Worm (Caenorhabditis elegans): Measurements from ENCODE around the gene pax-1.

pax-1 gene

DNA sequence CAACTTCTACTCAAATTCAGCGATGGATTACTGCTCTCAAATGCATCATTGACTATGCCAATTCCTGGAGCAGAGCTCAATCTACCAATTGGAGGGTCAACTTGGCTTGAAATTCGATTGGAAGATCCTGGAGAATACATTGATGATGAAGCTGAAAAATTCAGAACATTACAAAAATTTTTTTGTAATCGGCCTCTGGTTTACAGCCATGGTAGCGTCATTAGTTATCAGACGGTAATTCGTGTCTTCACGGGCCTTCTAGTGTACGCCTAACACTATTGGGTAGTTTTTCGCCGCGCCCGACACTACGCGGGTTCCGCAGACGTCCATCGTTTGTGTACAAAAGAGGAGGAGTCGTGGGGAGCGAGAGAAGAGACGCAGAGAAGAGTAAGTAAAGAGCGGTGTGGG is 4.0 kb downstream of the pax-1 start (continued):
- TF ChIP-seq ceh-79 (tag; optimal IDR thresholded peaks at IDR 0.05) (no peak), ztf-18 (tag; optimal IDR thresholded peaks at IDR 0.05) (peak; percentile 72), mel-28 (tag; optimal IDR thresholded peaks at IDR 0.05; ENCODE audit: borderline replicate concordance) (peak; percentile 74), hmg-1.2 (GFP tag; IDR thresholded peaks at IDR 0.05) (peak; percentile 99), fkh-3 (tag; optimal IDR thresholded peaks at IDR 0.05) (peak; percentile 54), snpc-4 (GFP tag; optimal IDR thresholded peaks at IDR 0.05) (peak; percentile 100), snpc-4 (tag; optimal IDR thresholded peaks at IDR 0.05) (peak; percentile 99 to 100 (median 100)), madf-3 (GFP tag; IDR thresholded peaks at IDR 0.05) (peak; percentile 74), lsy-27 (tag; optimal IDR thresholded peaks at IDR 0.05; ENCODE audit: borderline replicate concordance, insufficient read depth) (peak; percentile 31), pbrm-1 (GFP tag; IDR thresholded peaks at IDR 0.05) (peak; percentile 100), sptf-2 (GFP tag; optimal IDR thresholded peaks at IDR 0.05) (peak; percentile 17), Y79H2A.3 (GFP tag; conservative IDR thresholded peaks at IDR 0.05) (0 out of 2 replicates have a peak, but pooled peaks have one; percentile 65), lin-26 (GFP tag; IDR thresholded peaks at IDR 0.05) (peak; percentile 59; the same call in 1 of the 2 replicates), hmg-20 (GFP tag; IDR thresholded peaks at IDR 0.05) (peak; percentile 84), nhr-27 (tag; optimal IDR thresholded peaks at IDR 0.05) (peak; percentile 23), F22D6.2 (tag; optimal IDR thresholded peaks at IDR 0.05) (peak; percentile 41), ceh-100 (GFP tag; IDR thresholded peaks at IDR 0.05) (peak; percentile 92), nfyb-1 (GFP tag; IDR thresholded peaks at IDR 0.05) (peak; percentile 91), snpc-1.1 (tag; optimal IDR thresholded peaks at IDR 0.05; ENCODE audit: insufficient read depth) (peak; percentile 99), somi-1 (GFP tag; optimal IDR thresholded peaks at IDR 0.05) (peak; percentile 80), tlf-1 (GFP tag; optimal IDR thresholded peaks at IDR 0.05) (peak; percentile 69), cebp-2 (GFP tag; IDR thresholded peaks at IDR 0.05) (0 out of 2 replicates have a peak, but pooled peaks have one; percentile 9), ceh-40 (GFP tag; IDR thresholded peaks at IDR 0.05) (no peak), K12H6.12 (tag; optimal IDR thresholded peaks at IDR 0.05) (peak; percentile 54), madf-8 (GFP tag; conservative IDR thresholded peaks at IDR 0.05) (peak; percentile 65), attf-5 (GFP tag; optimal IDR thresholded peaks at IDR 0.05) (peak; percentile 47), nfya-1 (tag; optimal IDR thresholded peaks at IDR 0.05; ENCODE audit: borderline replicate concordance, insufficient read depth) (no peak), K11D2.4 (GFP tag; IDR thresholded peaks at IDR 0.05) (peak; percentile 37; the same call in 1 of the 2 replicates), lin-40 (tag; optimal IDR thresholded peaks at IDR 0.05) (peak; percentile 84), lsl-1 (GFP tag; optimal IDR thresholded peaks at IDR 0.05) (peak; percentile 83), ama-1 (optimal IDR thresholded peaks at IDR 0.05) (peak; percentile 91), ama-1 (GFP tag; optimal IDR thresholded peaks at IDR 0.05) (peak in 1 of 2 experiments; percentile 35), sea-2 (GFP tag; IDR thresholded peaks at IDR 0.05) (no peak), mes-4 (tag; optimal IDR thresholded peaks at IDR 0.05) (peak; percentile 36), ztf-28 (GFP tag; IDR thresholded peaks at IDR 0.05) (peak; percentile 91), F23B12.7 (tag; optimal IDR thresholded peaks at IDR 0.05; ENCODE audit: insufficient read depth) (peak; percentile 74), T07F8.4 (tag; optimal IDR thresholded peaks at IDR 0.05) (peak; percentile 20), C06A6.2 (GFP tag; conservative IDR thresholded peaks at IDR 0.05) (peak; percentile 74), nhr-80 (tag; optimal IDR thresholded peaks at IDR 0.05) (peak; percentile 53), ztf-22 (GFP tag; optimal IDR thresholded peaks at IDR 0.05) (peak; percentile 22), F39B2.1 (GFP tag; IDR thresholded peaks at IDR 0.05) (peak; percentile 82), lin-54 (GFP tag; optimal IDR thresholded peaks at IDR 0.05) (peak; percentile 86), F52B5.7 (tag; optimal IDR thresholded peaks at IDR 0.05) (no peak), hlh-26 (GFP tag; conservative IDR thresholded peaks at IDR 0.05) (no peak), ceh-91 (GFP tag; IDR thresholded peaks at IDR 0.05) (peak; percentile 65), F55B11.4 (tag; optimal IDR thresholded peaks at IDR 0.05; ENCODE audit: borderline replicate concordance, insufficient read depth) (no peak), dpl-1 (GFP tag; optimal IDR thresholded peaks at IDR 0.05) (peak; percentile 40), madf-10 (tag; optimal IDR thresholded peaks at IDR 0.05) (peak; percentile 77), efl-1 (GFP tag; optimal IDR thresholded peaks at IDR 0.05) (peak; percentile 35)
